Worm (Caenorhabditis elegans): ENCODE results near the gene F47C12.13.

Gene F47C12.13

ce11 chrIV:4008440-4008839, 14.2 kb upstream of the F47C12.13 start:
- TF ChIP-seq zip-5 (tag; optimal IDR thresholded peaks at IDR 0.05) = no peak
- no peak for TF ChIP-seq nhr-11 (tag; optimal IDR thresholded peaks at IDR 0.05)
- TF ChIP-seq T23F11.4 (GFP tag; optimal IDR thresholded peaks at IDR 0.05) = no peak
- no peak for TF ChIP-seq ceh-22 (tag; optimal IDR thresholded peaks at IDR 0.05)
- no peak for TF ChIP-seq rnt-1 (tag; optimal IDR thresholded peaks at IDR 0.05)

- no peak for TF ChIP-seq pha-2 (tag; optimal IDR thresholded peaks at IDR 0.05)
- peak; percentile 72 for TF ChIP-seq unc-42 (tag; optimal IDR thresholded peaks at IDR 0.05)
- TF ChIP-seq ceh-22 (tag; optimal IDR thresholded peaks at IDR 0.05) = no peak
- TF ChIP-seq ceh-48 (tag; optimal IDR thresholded peaks at IDR 0.05) = peak; percentile 24
- peak; percentile 1 for TF ChIP-seq ceh-31 (tag; optimal IDR thresholded peaks at IDR 0.05)
These were observed 13.5 kb upstream of the F47C12.13 start, which contains the start of gene W02C12.2 for ce11 chrIV:4007697-4008096. Gene W02C12.2 (minus strand): TSS chrIV:4007973.

- TF ChIP-seq ceh-9 (tag; optimal IDR thresholded peaks at IDR 0.05) = no peak
- no peak for TF ChIP-seq unc-55 (GFP tag; optimal IDR thresholded peaks at IDR 0.05)
- no peak for TF ChIP-seq unc-86 (tag; optimal IDR thresholded peaks at IDR 0.05)
- TF ChIP-seq pqm-1 (tag; optimal IDR thresholded peaks at IDR 0.05) = no peak
- TF ChIP-seq sox-4 (tag; optimal IDR thresholded peaks at IDR 0.05) = no peak
- peak; percentile 74 for TF ChIP-seq unc-42 (tag; optimal IDR thresholded peaks at IDR 0.05)
- TF ChIP-seq ref-2 (tag; optimal IDR thresholded peaks at IDR 0.05) = no peak
These were observed 10.9 kb upstream of the F47C12.13 start for ce11 chrIV:4005166-4005565.

ce11 chrIV:4004221-4004620, 10.0 kb upstream of the F47C12.13 start:
- TF ChIP-seq ceh-48 (tag; optimal IDR thresholded peaks at IDR 0.05) (no peak), ceh-6 (GFP tag; optimal IDR thresholded peaks at IDR 0.05) (no peak), nhr-11 (tag; optimal IDR thresholded peaks at IDR 0.05) (no peak), pha-2 (tag; optimal IDR thresholded peaks at IDR 0.05) (no peak), ceh-2 (tag; optimal IDR thresholded peaks at IDR 0.05) (no peak), K02D7.2 (tag; optimal IDR thresholded peaks at IDR 0.05) (no peak), ceh-22 (tag; optimal IDR thresholded peaks at IDR 0.05) (no peak), dve-1 (tag; optimal IDR thresholded peaks at IDR 0.05) (no peak), ets-4 (tag; optimal IDR thresholded peaks at IDR 0.05) (no peak), ceh-24 (tag; optimal IDR thresholded peaks at IDR 0.05) (no peak), hlh-13 (GFP tag; optimal IDR thresholded peaks at IDR 0.05) (no peak), tbx-2 (tag; optimal IDR thresholded peaks at IDR 0.05) (no peak), sox-4 (tag; optimal IDR thresholded peaks at IDR 0.05) (no peak), lim-6 (tag; optimal IDR thresholded peaks at IDR 0.05) (no peak), nfya-1 (tag; optimal IDR thresholded peaks at IDR 0.05) (no peak), unc-86 (tag; optimal IDR thresholded peaks at IDR 0.05) (no peak), ceh-18 (tag; optimal IDR thresholded peaks at IDR 0.05) (no peak)

- TF ChIP-seq fax-1 (tag; optimal IDR thresholded peaks at IDR 0.05) = no peak
- no peak for TF ChIP-seq syd-9 (tag; optimal IDR thresholded peaks at IDR 0.05)
- no peak for TF ChIP-seq unc-3 (GFP tag; conservative IDR thresholded peaks at IDR 0.05)
- TF ChIP-seq unc-3 (tag; optimal IDR thresholded peaks at IDR 0.05) = no peak
- TF ChIP-seq elt-4 (tag; optimal IDR thresholded peaks at IDR 0.05) = peak; percentile 70
- no peak for TF ChIP-seq fkh-6 (tag; optimal IDR thresholded peaks at IDR 0.05)
- no peak for TF ChIP-seq ttx-3 (tag; optimal IDR thresholded peaks at IDR 0.05)
- no peak for TF ChIP-seq ahr-1 (tag; optimal IDR thresholded peaks at IDR 0.05)
These were observed 5.4 kb upstream of the F47C12.13 start for ce11 chrIV:3999662-4000061.

- TF ChIP-seq ceh-45 (GFP tag; IDR thresholded peaks at IDR 0.05) = no peak
These were observed 4.3 kb upstream of the F47C12.13 start, which contains the start of gene F47C12.8 for ce11 chrIV:3998517-3998916. Gene F47C12.8 (minus strand): TSS chrIV:3998617.

All from whole organism, late embryonic.